Worm (Caenorhabditis elegans) whole organism, L2 larva: Measurements from ENCODE around the gene gst-5.
"Not testable (repeated sequence)": the region's sequence is repeated elsewhere in the genome, so short reads cannot be mapped to it uniquely, and the experiment has no call there.

Experiments used
- C34F6.9 ChIP-seq: fragments of 150-350 bp; optimal IDR thresholded peaks from 2 replicates; lab custom pipeline; 2014; ENCODE audit warnings: missing biosample characterization, missing genetic modification characterization
- F13H6.1 ChIP-seq: sonication (generic microtip); optimal IDR thresholded peaks from 2 replicates; lab custom pipeline; 2016; ENCODE audit warnings: missing genetic modification characterization, missing compliant biosample characterization
- Y55F3AM.14 ChIP-seq: fragments of 200-800 bp; sonication (Bioruptor generic); optimal IDR thresholded peaks from 2 replicates; lab custom pipeline; 2018; ENCODE audit warnings: mild to moderate bottlenecking, missing genetic modification characterization, missing compliant biosample characterization
- ZK546.5 ChIP-seq: sonication (generic microtip); optimal IDR thresholded peaks from 2 replicates; lab custom pipeline; 2017; ENCODE audit warnings: missing biosample characterization, missing genetic modification characterization
- alr-1 ChIP-seq: fragments of 150-350 bp; optimal IDR thresholded peaks from 2 replicates; lab custom pipeline; 2014; ENCODE audit warnings: missing biosample characterization, missing genetic modification characterization
- aly-2 ChIP-seq: fragments of 150-350 bp; optimal IDR thresholded peaks from 2 replicates; lab custom pipeline; 2014; ENCODE audit warnings: missing biosample characterization, missing genetic modification characterization
- ama-1 ChIP-seq: fragments of 150-350 bp; optimal IDR thresholded peaks from 2 replicates; lab custom pipeline; 2018; ENCODE audit warnings: inconsistent platforms
- ceh-82 ChIP-seq: fragments of 150-350 bp; optimal IDR thresholded peaks from 2 replicates; lab custom pipeline; 2014; ENCODE audit warnings: missing biosample characterization, missing genetic modification characterization
- crh-2 ChIP-seq: sonication (generic microtip); optimal IDR thresholded peaks from 2 replicates; lab custom pipeline; 2017; ENCODE audit warnings: missing biosample characterization, missing genetic modification characterization
- dmd-4 ChIP-seq: sonication (generic microtip); optimal IDR thresholded peaks from 2 replicates; lab custom pipeline; 2017; ENCODE audit warnings: missing biosample characterization, missing genetic modification characterization
- elt-1 ChIP-seq: fragments of 150-350 bp; optimal IDR thresholded peaks from 2 replicates; lab custom pipeline; 2014; ENCODE audit warnings: missing biosample characterization, missing genetic modification characterization
- elt-3 ChIP-seq: sonication (generic microtip); optimal IDR thresholded peaks from 2 replicates; lab custom pipeline; 2017; ENCODE audit warnings: missing biosample characterization, missing genetic modification characterization
- fos-1 ChIP-seq: fragments of 150-350 bp; optimal IDR thresholded peaks from 2 replicates; lab custom pipeline; 2014; ENCODE audit warnings: missing biosample characterization, missing genetic modification characterization
- gmeb-1 ChIP-seq: fragments of 150-350 bp; optimal IDR thresholded peaks from 2 replicates; lab custom pipeline; 2014; ENCODE audit warnings: missing biosample characterization, missing genetic modification characterization
- lin-11 ChIP-seq: fragments of 150-350 bp; sonication (generic microtip); optimal IDR thresholded peaks from 2 replicates; lab custom pipeline; 2014; ENCODE audit warnings: missing biosample characterization, missing genetic modification characterization, inconsistent platforms, mixed read lengths
- lin-13 ChIP-seq: fragments of 150-350 bp; optimal IDR thresholded peaks from 2 replicates; lab custom pipeline; 2014; ENCODE audit warnings: missing biosample characterization, missing genetic modification reagents, missing genetic modification characterization
- lin-39 ChIP-seq: fragments of 150-350 bp; optimal IDR thresholded peaks from 2 replicates; lab custom pipeline; 2014; ENCODE audit warnings: missing biosample characterization, missing genetic modification reagents, missing genetic modification characterization
- lsy-2 ChIP-seq, 2 experiments: fragments of 150-350 bp in 1 of 2; sonication (generic microtip) in 1 of 2; optimal IDR thresholded peaks; 2 replicates each; lab custom pipeline; 2014 to 2017; ENCODE audit warnings: missing biosample characterization in 2 of 2, missing genetic modification characterization in 2 of 2
- mab-5 ChIP-seq: fragments of 150-350 bp; optimal IDR thresholded peaks from 2 replicates; lab custom pipeline; 2014; ENCODE audit warnings: missing biosample characterization, missing genetic modification characterization
- mbf-1 ChIP-seq: sonication (generic microtip); optimal IDR thresholded peaks from 2 replicates; lab custom pipeline; 2017; ENCODE audit warnings: missing biosample characterization, missing genetic modification characterization
- nhr-10 ChIP-seq: sonication (generic microtip); optimal IDR thresholded peaks from 2 replicates; lab custom pipeline; 2017; ENCODE audit warnings: missing biosample characterization, missing genetic modification characterization
- nhr-12 ChIP-seq: fragments of 150-350 bp; optimal IDR thresholded peaks from 2 replicates; lab custom pipeline; 2014; ENCODE audit warnings: missing biosample characterization, missing genetic modification characterization
- nhr-21 ChIP-seq: fragments of 150-350 bp; optimal IDR thresholded peaks from 2 replicates; lab custom pipeline; 2014; ENCODE audit warnings: missing biosample characterization, missing genetic modification characterization
- nhr-23 ChIP-seq: fragments of 150-350 bp; optimal IDR thresholded peaks from 2 replicates; lab custom pipeline; 2014; ENCODE audit warnings: missing biosample characterization, missing genetic modification reagents, missing genetic modification characterization
- nhr-237 ChIP-seq: fragments of 150-350 bp; optimal IDR thresholded peaks from 2 replicates; lab custom pipeline; 2014; ENCODE audit warnings: missing biosample characterization, missing genetic modification characterization
- nhr-25 ChIP-seq: fragments of 150-350 bp; sonication (generic microtip); optimal IDR thresholded peaks from 3 replicates; lab custom pipeline; 2014; ENCODE audit warnings: missing biosample characterization, missing genetic modification characterization
- nhr-6 ChIP-seq: fragments of 150-350 bp; optimal IDR thresholded peaks from 2 replicates; lab custom pipeline; 2014; ENCODE audit warnings: missing biosample characterization, missing genetic modification characterization
- nhr-77 ChIP-seq: fragments of 150-350 bp; optimal IDR thresholded peaks from 2 replicates; lab custom pipeline; 2014; ENCODE audit warnings: missing biosample characterization, missing genetic modification characterization
- skn-1 ChIP-seq: sonication (generic microtip); optimal IDR thresholded peaks from 2 replicates; lab custom pipeline; 2017; ENCODE audit warnings: missing biosample characterization, missing genetic modification characterization
- sma-3 ChIP-seq: sonication (generic microtip); optimal IDR thresholded peaks from 2 replicates; lab custom pipeline; 2016; ENCODE audit warnings: missing genetic modification reagents, missing genetic modification characterization, missing compliant biosample characterization
- sma-9 ChIP-seq, 2 experiments: fragments of 150-350 bp in 1 of 2; sonication (generic microtip) in 1 of 2; optimal IDR thresholded peaks; 2 replicates each; lab custom pipeline; 2014 to 2016; ENCODE audit warnings: missing genetic modification characterization in 2 of 2, mild to moderate bottlenecking in 1 of 2, missing biosample characterization in 1 of 2, missing compliant biosample characterization in 1 of 2, missing genetic modification reagents in 1 of 2, moderate library complexity in 1 of 2
- snpc-4 ChIP-seq: fragments of 150-350 bp; optimal IDR thresholded peaks from 2 replicates; lab custom pipeline; 2014; ENCODE audit warnings: missing biosample characterization, missing genetic modification characterization
- unc-39 ChIP-seq: fragments of 150-350 bp; optimal IDR thresholded peaks from 2 replicates; lab custom pipeline; 2014; ENCODE audit warnings: missing biosample characterization, missing genetic modification characterization
- unc-62 ChIP-seq: fragments of 150-350 bp; optimal IDR thresholded peaks from 2 replicates; lab custom pipeline; 2014; ENCODE audit warnings: missing biosample characterization, missing genetic modification reagents, missing genetic modification characterization
- ztf-1 ChIP-seq: fragments of 200-800 bp; sonication (Bioruptor generic); conservative IDR thresholded peaks from 2 replicates; pipeline ENCODE4 v1.3.6; 2022; ENCODE audit warnings: missing genetic modification characterization, missing compliant biosample characterization
- ztf-11 ChIP-seq: sonication (generic microtip); optimal IDR thresholded peaks from 2 replicates; lab custom pipeline; 2017; ENCODE audit warnings: missing biosample characterization, missing genetic modification characterization
- ztf-4 ChIP-seq: fragments of 150-350 bp; optimal IDR thresholded peaks from 2 replicates; lab custom pipeline; 2014; ENCODE audit warnings: missing biosample characterization, missing genetic modification characterization

gst-5 gene

DNA sequence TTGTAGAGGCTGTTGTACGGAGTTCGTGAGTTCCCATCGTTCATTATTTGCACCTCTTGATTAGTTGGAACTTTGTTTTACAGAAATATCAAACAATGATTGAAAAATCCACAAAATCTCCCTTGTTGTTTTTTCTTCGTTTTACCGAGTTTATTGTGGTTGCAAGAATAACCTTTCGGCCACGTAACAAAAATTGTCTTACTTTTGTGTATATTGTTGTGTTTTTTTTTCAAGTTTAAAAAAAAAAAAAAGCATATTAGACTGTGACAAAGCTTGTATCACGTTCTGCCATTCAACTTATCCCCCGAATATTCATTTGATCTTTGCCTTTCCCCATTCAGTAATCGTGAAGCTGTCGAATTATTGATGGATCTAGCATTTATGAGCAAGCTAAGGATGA, 33.0 kb upstream of the gst-5 start, which contains the start of gene F44F4.10:
TSS of gene F44F4.10 (minus strand) at position 101 of the 400 bp plus-strand sequence.
- no peak for TF ChIP-seq snpc-4
- no peak for TF ChIP-seq nhr-23 (tag; lab: Kevin White, UChicago)
- no peak for TF ChIP-seq nhr-25 (tag; lab: Kevin White, UChicago)
- no peak for TF ChIP-seq F13H6.1 (tag; lab: Kevin White, UChicago)
- TF ChIP-seq nhr-77, result no peak
- no peak for TF ChIP-seq nhr-10 (tag; lab: Kevin White, UChicago)

- TF ChIP-seq lin-13 (GFP tag; lab: Kevin White, UChicago) (no peak), fos-1 (tag; lab: Kevin White, UChicago) (peak; percentile 60)
These were observed 31.8 kb upstream of the gst-5 start, which contains the start of gene tba-4 for ce11 chrII:10918293-10918756. TSS of gene tba-4 (plus strand) at chrII:10918706.

DNA sequence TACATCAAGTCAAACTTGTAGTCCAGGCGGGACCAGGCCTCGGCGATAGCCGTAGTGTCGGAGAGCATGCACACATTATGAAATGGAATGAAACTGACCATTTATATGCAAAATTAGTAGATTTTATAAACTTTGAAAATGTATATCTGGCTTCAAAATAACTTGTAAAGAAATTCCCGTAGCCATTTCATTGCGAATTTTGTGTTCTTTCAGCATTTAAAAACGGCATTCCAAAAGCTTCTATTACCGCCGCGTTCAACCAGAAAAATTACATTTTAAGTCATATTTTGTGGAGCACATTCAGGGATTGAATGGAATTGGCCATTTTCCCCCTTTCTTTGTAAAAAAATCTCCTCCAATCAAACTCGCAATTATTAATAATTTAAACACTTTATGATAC, 27.3 kb upstream of the gst-5 start, which contains the start of gene Y19D2B.1:
TSS of gene Y19D2B.1 (minus strand) at position 101 of the 400 bp plus-strand sequence.
- not testable (repeated sequence) for TF ChIP-seq nhr-21 (tag; lab: Kevin White, UChicago); skn-1; unc-62

- TF ChIP-seq mab-5 (no peak), unc-62 (no peak)
These were observed 26.2 kb upstream of the gst-5 start, which contains the start of gene Y19D2B.2 for ce11 chrII:10923948-10924347. TSS of gene Y19D2B.2 (plus strand) at chrII:10924248.

ce11 chrII:10924669-10925068, 25.5 kb upstream of the gst-5 start:
- peak; percentile 63 for TF ChIP-seq crh-2 (tag; lab: Kevin White, UChicago)
- no peak for TF ChIP-seq nhr-237 (tag; lab: Kevin White, UChicago)
- no peak for TF ChIP-seq aly-2 (tag; lab: Kevin White, UChicago)
- TF ChIP-seq nhr-6 (tag; lab: Kevin White, UChicago), result no peak
- TF ChIP-seq ztf-4, result no peak
- no peak for TF ChIP-seq Y55F3AM.14 (GFP tag; lab: Kevin White, UChicago)
- TF ChIP-seq C34F6.9 (tag; lab: Kevin White, UChicago), result no peak
- no peak for TF ChIP-seq skn-1
- TF ChIP-seq F13H6.1 (tag; lab: Kevin White, UChicago), result no peak
- TF ChIP-seq lin-39 (tag; lab: Kevin White, UChicago), result no peak
- no peak for TF ChIP-seq lin-11 (tag; lab: Kevin White, UChicago)
- TF ChIP-seq alr-1 (tag; lab: Kevin White, UChicago), result no peak
- no peak for TF ChIP-seq unc-39 (tag; lab: Kevin White, UChicago)
- TF ChIP-seq fos-1 (tag; lab: Kevin White, UChicago), result peak; percentile 96
- TF ChIP-seq nhr-12 (tag; lab: Kevin White, UChicago), result no peak
- no peak for TF ChIP-seq nhr-10 (tag; lab: Kevin White, UChicago)
- TF ChIP-seq nhr-77, result no peak
- TF ChIP-seq mab-5, result no peak
- TF ChIP-seq ama-1 (lab: Kevin White, UChicago), result no peak
- peak; percentile 38 for TF ChIP-seq gmeb-1 (tag; lab: Kevin White, UChicago)
- TF ChIP-seq lsy-2 (tag; optimal IDR thresholded peaks at IDR 0.05; lab: Kevin White, UChicago), result peak in 1 of 2 experiments; percentile 36
- TF ChIP-seq snpc-4, result no peak
- TF ChIP-seq elt-3, result no peak
- no peak for TF ChIP-seq ztf-1 (GFP tag; lab: Robert Waterston, UW)
- no peak for TF ChIP-seq dmd-4 (tag; lab: Kevin White, UChicago)
- no peak for TF ChIP-seq mbf-1
- no peak for TF ChIP-seq ceh-82
- peak; percentile 59 for TF ChIP-seq sma-3 (GFP tag; lab: Kevin White, UChicago)
- TF ChIP-seq nhr-25 (tag; lab: Kevin White, UChicago), result no peak
- TF ChIP-seq ztf-11 (tag; lab: Kevin White, UChicago), result no peak
- peak; percentile 82 for TF ChIP-seq sma-9 (GFP tag; optimal IDR thresholded peaks at IDR 0.05; lab: Kevin White, UChicago)
- no peak for TF ChIP-seq sma-9 (tag; optimal IDR thresholded peaks at IDR 0.05; lab: Kevin White, UChicago)
- peak; percentile 17 for TF ChIP-seq nhr-21 (tag; lab: Kevin White, UChicago)
- TF ChIP-seq elt-1 (tag; lab: Kevin White, UChicago), result no peak
- no peak for TF ChIP-seq ZK546.5 (tag; lab: Kevin White, UChicago)
